Worm (Caenorhabditis elegans) whole organism, L1 larva: Measurements from ENCODE around the gene htas-1.

Source experiments
- C04F5.9 ChIP-seq: sonication (generic microtip); optimal IDR thresholded peaks from 2 replicates; lab custom pipeline; 2016; ENCODE audit warnings: missing genetic modification characterization, missing compliant biosample characterization
- C16A3.4 ChIP-seq: fragments of 150-350 bp; optimal IDR thresholded peaks from 2 replicates; lab custom pipeline; 2014; ENCODE audit warnings: missing biosample characterization, missing genetic modification characterization
- F16B12.6 ChIP-seq: fragments of 150-350 bp; optimal IDR thresholded peaks from 2 replicates; lab custom pipeline; 2014; ENCODE audit warnings: missing biosample characterization, missing genetic modification characterization
- Y116A8C.19 ChIP-seq: sonication (generic microtip); optimal IDR thresholded peaks from 2 replicates; lab custom pipeline; 2016; ENCODE audit warnings: missing compliant biosample characterization, missing genetic modification characterization, borderline replicate concordance
- aha-1 ChIP-seq: fragments of 150-350 bp; optimal IDR thresholded peaks from 2 replicates; lab custom pipeline; 2014; ENCODE audit warnings: missing biosample characterization, missing genetic modification characterization
- ama-1 ChIP-seq: fragments of 150-350 bp; optimal IDR thresholded peaks from 2 replicates; lab custom pipeline; 2014
- blmp-1 ChIP-seq: fragments of 150-350 bp; optimal IDR thresholded peaks from 2 replicates; lab custom pipeline; 2014; ENCODE audit warnings: missing biosample characterization, missing genetic modification characterization
- ceh-82 ChIP-seq, 3 experiments: fragments of 150-350 bp in 1 of 3; sonication (generic microtip) in 2 of 3; optimal IDR thresholded peaks; 2 replicates each; lab custom pipeline; 2014 to 2017; ENCODE audit warnings: missing biosample characterization in 3 of 3, missing genetic modification characterization in 3 of 3
- ceh-88 ChIP-seq: fragments of 200-800 bp; sonication (Bioruptor generic); IDR thresholded peaks from 2 replicates; pipeline ENCODE4 v1.3.6; 2022; ENCODE audit warnings: missing genetic modification characterization, missing compliant biosample characterization
- ceh-90 ChIP-seq: sonication (generic microtip); optimal IDR thresholded peaks from 2 replicates; lab custom pipeline; 2016; ENCODE audit warnings: missing genetic modification characterization, missing compliant biosample characterization
- ces-1 ChIP-seq: fragments of 150-350 bp; optimal IDR thresholded peaks from 2 replicates; lab custom pipeline; 2014; ENCODE audit warnings: missing biosample characterization, missing genetic modification reagents, missing genetic modification characterization
- efl-3 ChIP-seq: fragments of 200-800 bp; sonication (Bioruptor generic); optimal IDR thresholded peaks from 2 replicates; lab custom pipeline; 2018; ENCODE audit warnings: mild to moderate bottlenecking, missing genetic modification characterization, missing compliant biosample characterization
- egl-13 ChIP-seq: sonication (generic microtip); optimal IDR thresholded peaks from 2 replicates; lab custom pipeline; 2016; ENCODE audit warnings: missing genotype, missing genetic modification reagents, missing genetic modification characterization, missing compliant biosample characterization
- egl-27 ChIP-seq, 2 experiments: fragments of 150-350 bp in 1 of 2; sonication (generic microtip); optimal IDR thresholded peaks; 3 replicates each; lab custom pipeline; 2017 to 2018; ENCODE audit warnings: missing biosample characterization in 2 of 2, missing genetic modification characterization in 2 of 2, missing genetic modification reagents in 2 of 2
- elt-2 ChIP-seq: sonication (generic microtip); optimal IDR thresholded peaks from 2 replicates; lab custom pipeline; 2016; ENCODE audit warnings: missing genetic modification characterization, mild to moderate bottlenecking, inconsistent platforms, missing compliant biosample characterization, missing genetic modification reagents
- elt-3 ChIP-seq, 6 experiments: fragments of 150-350 bp in 1 of 6; sonication (generic microtip); optimal IDR thresholded peaks; 2 replicates each; lab custom pipeline; 2017 to 2018; ENCODE audit warnings: missing biosample characterization in 6 of 6, missing genetic modification characterization in 6 of 6, inconsistent platforms in 1 of 6
- fkh-10 ChIP-seq: sonication (generic microtip); optimal IDR thresholded peaks from 2 replicates; lab custom pipeline; 2017; ENCODE audit warnings: missing biosample characterization, missing genetic modification reagents, missing genetic modification characterization
- fkh-4 ChIP-seq: sonication (generic microtip); optimal IDR thresholded peaks from 2 replicates; lab custom pipeline; 2016; ENCODE audit warnings: missing compliant biosample characterization, missing genetic modification characterization, borderline replicate concordance
- fos-1 ChIP-seq: fragments of 150-350 bp; optimal IDR thresholded peaks from 2 replicates; lab custom pipeline; 2014; ENCODE audit warnings: missing biosample characterization, missing genetic modification characterization
- hlh-17 ChIP-seq: fragments of 200-800 bp; sonication (Bioruptor generic); optimal IDR thresholded peaks from 2 replicates; lab custom pipeline; 2018; ENCODE audit warnings: missing genetic modification characterization, mild to moderate bottlenecking, missing compliant biosample characterization, moderate library complexity, borderline replicate concordance
- irx-1 ChIP-seq: sonication (generic microtip); optimal IDR thresholded peaks from 2 replicates; lab custom pipeline; 2016; ENCODE audit warnings: missing genetic modification characterization, missing compliant biosample characterization
- lin-13 ChIP-seq: fragments of 150-350 bp; optimal IDR thresholded peaks from 2 replicates; lab custom pipeline; 2014; ENCODE audit warnings: missing biosample characterization, missing genetic modification reagents, missing genetic modification characterization
- lin-14 ChIP-seq: fragments of 200-800 bp; sonication (Bioruptor generic); optimal IDR thresholded peaks from 2 replicates; lab custom pipeline; 2018; ENCODE audit warnings: mild to moderate bottlenecking, missing genetic modification characterization, moderate library complexity, missing compliant biosample characterization
- lin-35 ChIP-seq, 2 experiments: fragments of 150-350 bp; optimal IDR thresholded peaks; 2 replicates each; lab custom pipeline; 2014; ENCODE audit warnings: missing biosample characterization in 2 of 2, missing genetic modification characterization in 2 of 2, missing genetic modification reagents in 2 of 2
- lir-3 ChIP-seq: sonication (generic microtip); optimal IDR thresholded peaks from 2 replicates; lab custom pipeline; 2016; ENCODE audit warnings: mild to moderate bottlenecking, missing genetic modification characterization, moderate library complexity, missing compliant biosample characterization; ENCODE audit not compliant: poor library complexity
- lsy-2 ChIP-seq, 2 experiments: fragments of 150-350 bp; optimal IDR thresholded peaks; 2 replicates each; lab custom pipeline; 2014; ENCODE audit warnings: missing biosample characterization in 2 of 2, missing genetic modification characterization in 2 of 2
- mab-9 ChIP-seq: fragments of 200-800 bp; sonication (Bioruptor generic); IDR thresholded peaks from 2 replicates; pipeline ENCODE4 v1.3.6; 2022; ENCODE audit warnings: missing genetic modification reagents, missing genetic modification characterization, missing compliant biosample characterization
- mef-2 ChIP-seq: fragments of 150-350 bp; optimal IDR thresholded peaks from 2 replicates; lab custom pipeline; 2014; ENCODE audit warnings: missing biosample characterization, missing genetic modification characterization
- mep-1 ChIP-seq: fragments of 150-350 bp; optimal IDR thresholded peaks from 2 replicates; lab custom pipeline; 2014; ENCODE audit warnings: missing biosample characterization, missing genetic modification characterization
- nhr-11 ChIP-seq: fragments of 150-350 bp; optimal IDR thresholded peaks from 2 replicates; lab custom pipeline; 2014; ENCODE audit warnings: missing biosample characterization, missing genetic modification characterization
- nhr-12 ChIP-seq: sonication (generic microtip); optimal IDR thresholded peaks from 2 replicates; lab custom pipeline; 2017; ENCODE audit warnings: missing biosample characterization, missing genetic modification characterization
- nhr-20 ChIP-seq: sonication (generic microtip); optimal IDR thresholded peaks from 2 replicates; lab custom pipeline; 2016; ENCODE audit warnings: mild to moderate bottlenecking, missing genetic modification characterization, missing compliant biosample characterization
- nhr-237 ChIP-seq: fragments of 150-350 bp; optimal IDR thresholded peaks from 2 replicates; lab custom pipeline; 2014; ENCODE audit warnings: missing biosample characterization, missing genetic modification characterization
- nhr-28 ChIP-seq: fragments of 150-350 bp; optimal IDR thresholded peaks from 2 replicates; lab custom pipeline; 2014; ENCODE audit warnings: missing biosample characterization, missing genetic modification characterization
- nhr-71 ChIP-seq: sonication (generic microtip); optimal IDR thresholded peaks from 2 replicates; lab custom pipeline; 2016; ENCODE audit warnings: mild to moderate bottlenecking, missing genetic modification characterization, moderate library complexity, missing compliant biosample characterization
- nhr-77 ChIP-seq: fragments of 150-350 bp; optimal IDR thresholded peaks from 2 replicates; lab custom pipeline; 2014; ENCODE audit warnings: missing biosample characterization, missing genetic modification characterization
- nhr-84 ChIP-seq: sonication (generic microtip); optimal IDR thresholded peaks from 2 replicates; lab custom pipeline; 2017; ENCODE audit warnings: missing biosample characterization, missing genetic modification characterization
- nhr-85 ChIP-seq: sonication (generic microtip); peaks from one replicate; lab custom pipeline; 2016; ENCODE audit warnings: missing genetic modification characterization, inconsistent platforms, missing compliant biosample characterization
- nhr-90 ChIP-seq: sonication (generic microtip); optimal IDR thresholded peaks from 2 replicates; lab custom pipeline; 2016; ENCODE audit warnings: mild to moderate bottlenecking, missing genetic modification characterization, missing compliant biosample characterization; ENCODE audit not compliant: poor library complexity
- pag-3 ChIP-seq: sonication (generic microtip); optimal IDR thresholded peaks from 2 replicates; lab custom pipeline; 2017; ENCODE audit warnings: missing genetic modification characterization, mild to moderate bottlenecking, missing compliant biosample characterization, antibody characterized with exemption, borderline replicate concordance; ENCODE audit not compliant: insufficient read depth
- rnt-1 ChIP-seq: sonication (generic microtip); optimal IDR thresholded peaks from 2 replicates; lab custom pipeline; 2016; ENCODE audit warnings: mild to moderate bottlenecking, missing genetic modification characterization, moderate library complexity, missing compliant biosample characterization
- skn-1 ChIP-seq: fragments of 150-350 bp; optimal IDR thresholded peaks from 2 replicates; lab custom pipeline; 2014; ENCODE audit warnings: missing biosample characterization, missing genetic modification characterization
- snpc-4 ChIP-seq: fragments of 150-350 bp; optimal IDR thresholded peaks from 2 replicates; lab custom pipeline; 2014; ENCODE audit warnings: missing biosample characterization, missing genetic modification characterization
- snu-23 ChIP-seq: sonication (generic microtip); optimal IDR thresholded peaks from 2 replicates; lab custom pipeline; 2016; ENCODE audit warnings: missing genetic modification characterization, missing compliant biosample characterization
- sox-4 ChIP-seq: sonication (generic microtip); optimal IDR thresholded peaks from 2 replicates; lab custom pipeline; 2016; ENCODE audit warnings: missing genetic modification characterization, missing compliant biosample characterization
- sptf-1 ChIP-seq: fragments of 150-350 bp; optimal IDR thresholded peaks from 2 replicates; lab custom pipeline; 2014; ENCODE audit warnings: missing biosample characterization, missing genetic modification characterization
- tbx-2 ChIP-seq: sonication (generic microtip); optimal IDR thresholded peaks from 2 replicates; lab custom pipeline; 2016; ENCODE audit warnings: missing genetic modification characterization, missing compliant biosample characterization
- tlp-1 ChIP-seq: fragments of 150-350 bp; optimal IDR thresholded peaks from 2 replicates; lab custom pipeline; 2014; ENCODE audit warnings: missing biosample characterization, missing genetic modification characterization
- unc-130 ChIP-seq: fragments of 150-350 bp; optimal IDR thresholded peaks from 2 replicates; lab custom pipeline; 2017; ENCODE audit warnings: missing biosample characterization, missing genetic modification characterization, inconsistent platforms
- unc-30 ChIP-seq: sonication (generic microtip); optimal IDR thresholded peaks from 2 replicates; lab custom pipeline; 2017; ENCODE audit warnings: missing biosample characterization, missing genetic modification characterization
- unc-62 ChIP-seq: fragments of 150-350 bp; optimal IDR thresholded peaks from 2 replicates; lab custom pipeline; 2014; ENCODE audit warnings: missing biosample characterization, missing genetic modification reagents, missing genetic modification characterization
- unc-86 ChIP-seq: sonication (generic microtip); optimal IDR thresholded peaks from 2 replicates; lab custom pipeline; 2016; ENCODE audit warnings: missing genetic modification characterization, missing compliant biosample characterization
- vab-15 ChIP-seq: sonication (generic microtip); optimal IDR thresholded peaks from 2 replicates; lab custom pipeline; 2017; ENCODE audit warnings: missing genotype, mild to moderate bottlenecking, missing genetic modification characterization, missing compliant biosample characterization
- zag-1 ChIP-seq: fragments of 150-350 bp; optimal IDR thresholded peaks from 2 replicates; lab custom pipeline; 2014; ENCODE audit warnings: missing biosample characterization, missing genetic modification characterization
- ztf-4 ChIP-seq: fragments of 150-350 bp; optimal IDR thresholded peaks from 2 replicates; lab custom pipeline; 2014; ENCODE audit warnings: missing biosample characterization, missing genetic modification characterization

Gene htas-1

ce11 chrIV:9716490-9716889, 33.2 kb upstream of the htas-1 start:
- TF ChIP-seq nhr-77 (tag; lab: Kevin White, UChicago) (no peak), Y116A8C.19 (no peak), elt-2 (tag; lab: Kevin White, UChicago) (peak; percentile 56), pag-3 (tag; lab: Kevin White, UChicago) (no peak), tlp-1 (tag; lab: Kevin White, UChicago) (no peak), nhr-90 (tag; lab: Kevin White, UChicago) (no peak), nhr-84 (tag; lab: Kevin White, UChicago) (no peak), lin-14 (peak; percentile 64), lsy-2 (tag; optimal IDR thresholded peaks at IDR 0.05; lab: Kevin White, UChicago) (peak in 1 of 2 experiments; percentile 40), ceh-82 (tag; optimal IDR thresholded peaks at IDR 0.05; lab: Kevin White, UChicago) (no peak), nhr-20 (tag; lab: Kevin White, UChicago) (peak; percentile 41), fkh-10 (GFP tag; lab: Kevin White, UChicago) (no peak), irx-1 (tag; lab: Kevin White, UChicago) (no peak), unc-30 (tag; lab: Kevin White, UChicago) (no peak), F16B12.6 (no peak), nhr-71 (tag; lab: Kevin White, UChicago) (peak; percentile 36), zag-1 (tag; lab: Kevin White, UChicago) (no peak), mep-1 (tag; lab: Kevin White, UChicago) (peak; percentile 30), egl-27 (tag; optimal IDR thresholded peaks at IDR 0.05; lab: Kevin White, UChicago) (no peak), unc-130 (tag; lab: Kevin White, UChicago) (no peak), efl-3 (GFP tag; lab: Kevin White, UChicago) (no peak), fos-1 (tag; lab: Kevin White, UChicago) (no peak), snu-23 (GFP tag; lab: Kevin White, UChicago) (peak; percentile 33), unc-62 (GFP tag; lab: Kevin White, UChicago) (no peak), snpc-4 (tag; lab: Kevin White, UChicago) (no peak), ceh-88 (GFP tag; lab: Robert Waterston, UW) (no peak), sox-4 (tag; lab: Kevin White, UChicago) (no peak), tbx-2 (tag; lab: Kevin White, UChicago) (no peak), sptf-1 (tag; lab: Kevin White, UChicago) (no peak), elt-3 (tag; optimal IDR thresholded peaks at IDR 0.05; lab: Kevin White, UChicago) (peak in 5 of 6 experiments; percentile 49 to 81 (median 66)), lir-3 (tag; lab: Kevin White, UChicago) (no peak), lin-35 (GFP tag; optimal IDR thresholded peaks at IDR 0.05; lab: Kevin White, UChicago) (peak in 1 of 2 experiments; percentile 50), rnt-1 (tag; lab: Kevin White, UChicago) (no peak), egl-13 (tag; lab: Kevin White, UChicago) (no peak), nhr-28 (no peak), mef-2 (no peak), ces-1 (no peak), ama-1 (lab: Kevin White, UChicago) (no peak), C04F5.9 (tag; lab: Kevin White, UChicago) (no peak), nhr-11 (no peak), mab-9 (GFP tag; lab: Robert Waterston, UW) (no peak), C16A3.4 (tag; lab: Kevin White, UChicago) (peak; percentile 14), hlh-17 (no peak), unc-86 (tag; lab: Kevin White, UChicago) (no peak), ztf-4 (tag; lab: Kevin White, UChicago) (peak; percentile 5), blmp-1 (peak; percentile 98), fkh-4 (tag; lab: Kevin White, UChicago) (no peak), nhr-85 (tag; lab: Kevin White, UChicago) (peak; percentile 59), nhr-237 (tag; lab: Kevin White, UChicago) (no peak), ceh-90 (no peak), vab-15 (tag; lab: Kevin White, UChicago) (no peak), aha-1 (no peak), lin-13 (GFP tag; lab: Kevin White, UChicago) (no peak), skn-1 (tag; lab: Kevin White, UChicago) (no peak), nhr-12 (tag; lab: Kevin White, UChicago) (no peak)
